Fruit fly (Drosophila melanogaster) Kc167 (cell line): ENCODE measurements around the gene PK2-R1.

Source experiments
- h ChIP-seq: fragments of >200 bp; optimal IDR thresholded peaks from 3 replicates; lab custom pipeline; 2018; ENCODE audit warnings: missing external identifiers
- psq ChIP-seq: fragments of >200 bp; optimal IDR thresholded peaks from 2 replicates; lab custom pipeline; 2017; ENCODE audit warnings: missing external identifiers

- no peak for TF ChIP-seq h (lab: Kevin White, UChicago)
- TF ChIP-seq psq (lab: Kevin White, UChicago) = no peak
These were observed 39.9 kb upstream of the PK2-R1 start, which contains the start of gene CG8774 for dm6 chr3R:13298114-13298818.
